Fruit fly (Drosophila melanogaster) whole organism, pupa: ENCODE measurements around the gene CG33710.
A peak's percentile ranks its signal among the peaks of the same experiment; 100 is the strongest.

ENCODE experiments used
- CG10348 ChIP-seq: fragments of 200-800 bp; sonication (Bioruptor generic); IDR thresholded peaks from 2 replicates; pipeline ENCODE4 v1.3.6; 2022; ENCODE audit warnings: missing biosample characterization, missing genetic modification characterization
- CG12605 ChIP-seq: fragments of 200-800 bp; sonication (Bioruptor generic); IDR thresholded peaks from 2 replicates; pipeline ENCODE4 v1.3.6; 2022; ENCODE audit warnings: missing biosample characterization, missing genetic modification characterization
- CG13204 ChIP-seq: fragments of 200-800 bp; sonication (Bioruptor generic); optimal IDR thresholded peaks from 2 replicates; lab custom pipeline; 2018; ENCODE audit warnings: missing biosample characterization, mild to moderate bottlenecking, missing genetic modification characterization, moderate library complexity
- CG14655 ChIP-seq: fragments of 200-800 bp; sonication (Bioruptor generic); optimal IDR thresholded peaks from 3 replicates; lab custom pipeline; 2017; ENCODE audit warnings: mild to moderate bottlenecking, missing biosample characterization, missing genetic modification reagents, missing genetic modification characterization
- CG15710 ChIP-seq: fragments of 200-800 bp; sonication (Bioruptor generic); optimal IDR thresholded peaks from 2 replicates; lab custom pipeline; 2018; ENCODE audit warnings: missing biosample characterization, mild to moderate bottlenecking, missing genetic modification characterization, moderate library complexity
- CG17806 ChIP-seq: fragments of 200-800 bp; sonication (Bioruptor generic); optimal IDR thresholded peaks from 2 replicates; lab custom pipeline; 2018; ENCODE audit warnings: missing biosample characterization, mild to moderate bottlenecking, missing genetic modification characterization, moderate library complexity
- CG32121 ChIP-seq: fragments of 200-800 bp; sonication (Bioruptor generic); IDR thresholded peaks from 2 replicates; pipeline ENCODE4 v1.3.6; 2022; ENCODE audit warnings: missing biosample characterization, missing genetic modification characterization
- CG34367 ChIP-seq: fragments of 200-800 bp; sonication (Bioruptor generic); optimal IDR thresholded peaks from 2 replicates; lab custom pipeline; 2018; ENCODE audit warnings: missing biosample characterization, mild to moderate bottlenecking, missing genetic modification characterization
- CG4496 ChIP-seq: fragments of 200-800 bp; sonication (Bioruptor generic); IDR thresholded peaks from 3 replicates; pipeline ENCODE4 v1.3.6; 2022; ENCODE audit warnings: missing biosample characterization, missing genetic modification characterization
- CG8159 ChIP-seq: fragments of 200-800 bp; sonication (Bioruptor generic); optimal IDR thresholded peaks from 3 replicates; lab custom pipeline; 2018; ENCODE audit warnings: missing biosample characterization, mild to moderate bottlenecking, missing genetic modification characterization, moderate library complexity
- CG8301 ChIP-seq: fragments of 200-800 bp; sonication (Bioruptor generic); optimal IDR thresholded peaks from 2 replicates; lab custom pipeline; 2018; ENCODE audit warnings: missing biosample characterization, mild to moderate bottlenecking, missing genetic modification characterization
- CG9948 ChIP-seq: fragments of 200-800 bp; sonication (Bioruptor generic); optimal IDR thresholded peaks from 2 replicates; lab custom pipeline; 2018; ENCODE audit warnings: missing biosample characterization, mild to moderate bottlenecking, missing genetic modification characterization, moderate library complexity
- D1 ChIP-seq: fragments of 200-800 bp; sonication (Bioruptor generic); optimal IDR thresholded peaks from 2 replicates; lab custom pipeline; 2018; ENCODE audit warnings: missing biosample characterization, mild to moderate bottlenecking, missing genetic modification characterization, moderate library complexity
- EcR ChIP-seq: fragments of 200-800 bp; sonication (Bioruptor generic); optimal IDR thresholded peaks from 3 replicates; lab custom pipeline; 2019; ENCODE audit warnings: missing biosample characterization, missing genetic modification characterization, mild to moderate bottlenecking, moderate library complexity, missing genetic modification reagents
- Ets98B ChIP-seq: fragments of 200-800 bp; sonication (Bioruptor generic); IDR thresholded peaks from 2 replicates; pipeline ENCODE4 v1.3.6; 2022; ENCODE audit warnings: missing biosample characterization, missing genetic modification characterization
- Pif1A ChIP-seq: fragments of 200-800 bp; sonication (Bioruptor generic); optimal IDR thresholded peaks from 3 replicates; lab custom pipeline; 2016; ENCODE audit warnings: missing biosample characterization, missing genetic modification characterization
- Pif1B ChIP-seq: fragments of 200-800 bp; sonication (Bioruptor generic); optimal IDR thresholded peaks from 3 replicates; lab custom pipeline; 2016; ENCODE audit warnings: missing biosample characterization, missing genetic modification characterization
- Snoo ChIP-seq: fragments of 200-800 bp; sonication (Bioruptor generic); optimal IDR thresholded peaks from 3 replicates; lab custom pipeline; 2017; ENCODE audit warnings: missing biosample characterization, mild to moderate bottlenecking, missing genetic modification characterization, inconsistent platforms
- fd96Ca ChIP-seq: fragments of 200-800 bp; sonication (Bioruptor generic); IDR thresholded peaks from 3 replicates; pipeline ENCODE4 v1.3.6; 2022; ENCODE audit warnings: missing biosample characterization, missing genetic modification characterization
- gl ChIP-seq: fragments of 200-800 bp; sonication (Bioruptor generic); optimal IDR thresholded peaks from 2 replicates; lab custom pipeline; 2018; ENCODE audit warnings: missing biosample characterization, mild to moderate bottlenecking, missing genetic modification characterization
- rn ChIP-seq: fragments of 200-800 bp; sonication (Bioruptor generic); IDR thresholded peaks from 2 replicates; pipeline ENCODE4 v1.3.6; 2022; ENCODE audit warnings: missing biosample characterization, missing genetic modification characterization

Gene CG33710

dm6 chr3L:19952690-19953089, at the start of gene CG33710:
CG33710 (minus strand) TSS chr3L:19952790.
- TF ChIP-seq D1 (no peak), CG34367 (tag; lab: Kevin White, UChicago) (no peak), CG15710 (no peak), CG4496 (no peak), gl (tag; lab: Kevin White, UChicago) (no peak), CG9948 (tag; lab: Kevin White, UChicago) (no peak), CG13204 (GFP tag; lab: Kevin White, UChicago) (no peak)

dm6 chr3L:20000878-20001640, 48.5 kb upstream of the CG33710 start:
- TF ChIP-seq Pif1A (GFP tag; lab: Kevin White, UChicago) (no peak), CG14655 (GFP tag; lab: Kevin White, UChicago) (no peak), Ets98B (GFP tag; lab: Robert Waterston, UW) (no peak), CG32121 (GFP tag; lab: Robert Waterston, UW) (no peak), EcR (no peak), CG8301 (tag; lab: Kevin White, UChicago) (no peak), gl (tag; lab: Kevin White, UChicago) (no peak), CG13204 (GFP tag; lab: Kevin White, UChicago) (no peak), CG9948 (tag; lab: Kevin White, UChicago) (no peak), Snoo (tag; lab: Kevin White, UChicago) (no peak), CG12605 (GFP tag; lab: Robert Waterston, UW) (no peak), Pif1B (no peak), D1 (no peak)

- no peak for TF ChIP-seq CG10348 (GFP tag; lab: Robert Waterston, UW)
- no peak for TF ChIP-seq Snoo (tag; lab: Kevin White, UChicago)
- TF ChIP-seq CG9948 (tag; lab: Kevin White, UChicago), result no peak
- no peak for TF ChIP-seq CG4496
- TF ChIP-seq CG17806 (tag; lab: Kevin White, UChicago), result no peak
- no peak for TF ChIP-seq CG8301 (tag; lab: Kevin White, UChicago)
- TF ChIP-seq Pif1B, result no peak
- TF ChIP-seq CG12605 (GFP tag; lab: Robert Waterston, UW), result no peak
- TF ChIP-seq CG34367 (tag; lab: Kevin White, UChicago), result no peak
- no peak for TF ChIP-seq EcR
- no peak for TF ChIP-seq CG8159 (tag; lab: Kevin White, UChicago)
- TF ChIP-seq Pif1A (GFP tag; lab: Kevin White, UChicago), result no peak
- no peak for TF ChIP-seq CG13204 (GFP tag; lab: Kevin White, UChicago)
- no peak for TF ChIP-seq fd96Ca (GFP tag; lab: Robert Waterston, UW)
- TF ChIP-seq CG32121 (GFP tag; lab: Robert Waterston, UW), result no peak
Observed at dm6 chr3L:20000081-20000736, 47.6 kb upstream of the CG33710 start, which contains the start of the genes Tom20 and Gabat. Tom20 (plus strand) TSS chr3L:20000644. Gabat (minus strand) TSS chr3L:20000686.

dm6 chr3L:19994015-19994414, 41.4 kb upstream of the CG33710 start:
- TF ChIP-seq CG8159 (tag; lab: Kevin White, UChicago), result no peak
- no peak for TF ChIP-seq Pif1B
- TF ChIP-seq CG32121 (GFP tag; lab: Robert Waterston, UW), result no peak

- TF ChIP-seq CG8159 (tag; lab: Kevin White, UChicago) (no peak), EcR (no peak), CG9948 (tag; lab: Kevin White, UChicago) (no peak), CG4496 (no peak), CG32121 (GFP tag; lab: Robert Waterston, UW) (no peak), D1 (peak; percentile 69), CG17806 (tag; lab: Kevin White, UChicago) (no peak), CG8301 (tag; lab: Kevin White, UChicago) (no peak)
Observed at dm6 chr3L:19991714-19992231, 39.2 kb upstream of the CG33710 start, which contains the start of the genes CG7646 and Nca. CG7646 (plus strand) TSS chr3L:19991887. Nca (plus strand) TSS chr3L:19991887.

- TF ChIP-seq CG8301 (tag; lab: Kevin White, UChicago) (no peak), CG8159 (tag; lab: Kevin White, UChicago) (no peak), rn (GFP tag; lab: Robert Waterston, UW) (no peak), EcR (no peak), gl (tag; lab: Kevin White, UChicago) (no peak), Snoo (tag; lab: Kevin White, UChicago) (no peak), D1 (no peak), Ets98B (GFP tag; lab: Robert Waterston, UW) (no peak), Pif1B (no peak), CG10348 (GFP tag; lab: Robert Waterston, UW) (no peak), CG4496 (no peak)
- TF ChIP-seq, all 21 proteins: peak for 0
Observed at dm6 chr3L:19991120-19991519, 38.5 kb upstream of the CG33710 start, which contains the start of gene fln. fln (minus strand) TSS chr3L:19991220.
